Fruit fly (Drosophila melanogaster): Measurements from ENCODE around the gene Meics.

The Meics gene

DNA sequence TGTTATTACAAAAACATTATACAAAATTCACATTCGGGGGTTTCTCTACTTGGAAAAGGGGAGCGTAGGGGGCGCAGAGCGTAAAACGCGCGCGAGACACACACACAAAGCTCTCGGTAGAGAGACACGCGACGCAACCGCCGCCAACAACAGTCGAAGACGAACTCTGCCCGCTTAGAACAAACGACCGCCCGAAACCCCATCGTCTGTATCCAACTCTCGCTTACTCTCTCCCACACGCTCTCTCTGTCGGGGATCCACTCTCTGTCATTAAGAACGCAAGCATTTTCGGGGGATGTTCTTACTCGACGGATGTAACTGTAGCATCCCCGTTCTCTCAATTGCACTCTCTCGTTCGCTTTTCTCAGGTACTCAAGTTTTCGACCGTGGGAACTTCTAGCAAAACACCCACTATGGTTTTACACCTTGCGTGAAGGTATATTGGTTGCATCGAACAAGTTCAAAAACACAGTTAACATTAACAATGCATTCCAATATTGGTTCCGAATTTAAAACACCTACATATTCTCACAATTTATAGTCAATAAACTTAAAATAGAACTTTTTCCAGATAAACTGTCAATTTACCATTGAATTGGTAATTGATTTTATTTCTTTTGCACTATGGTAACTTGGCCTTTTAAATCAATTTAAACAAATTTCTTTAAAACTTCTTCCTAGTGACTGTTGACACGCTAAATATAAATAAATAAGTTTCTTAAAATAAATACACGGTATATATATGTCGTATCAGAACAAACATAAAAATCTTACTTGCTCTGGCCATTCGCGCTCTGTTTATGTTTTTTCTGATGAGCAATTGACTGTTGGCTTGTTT is 44.5 kb downstream of the Meics start (continued):
- TF ChIP-seq CG12391 (tag; optimal IDR thresholded peaks at IDR 0.05) (peak; percentile 94), Adf1 (GFP tag; IDR thresholded peaks at IDR 0.05) (peak; percentile 5)

dm6 chr3L:13918774-13919173 is 45.7 kb downstream of the Meics start:
- TF ChIP-seq D19A (tag; optimal IDR thresholded peaks at IDR 0.05) (peak; percentile 2), otp (GFP tag; IDR thresholded peaks at IDR 0.05) (no peak), sens (GFP tag) (peak; percentile 43), row (GFP tag; IDR thresholded peaks at IDR 0.05) (peak; percentile 29; the same call in 1 of the 3 replicates), CG11504 (tag; optimal IDR thresholded peaks at IDR 0.05) (peak; percentile 38), Drgx (GFP tag; IDR thresholded peaks at IDR 0.05) (peak; percentile 25; the same call in 1 of the 2 replicates), phol (tag; optimal IDR thresholded peaks at IDR 0.05) (peak; percentile 12), Hr51 (GFP tag; optimal IDR thresholded peaks at IDR 0.05) (peak in 1 of 2 experiments; percentile 14), eve (GFP tag; optimal IDR thresholded peaks at IDR 0.05) (peak in 1 of 2 experiments; percentile 43), CG10267 (tag; optimal IDR thresholded peaks at IDR 0.05) (peak; percentile 2), zen (tag; optimal IDR thresholded peaks at IDR 0.05) (peak; percentile 23), CG34224 (GFP tag; IDR thresholded peaks at IDR 0.05; ENCODE audit: partially characterized antibody) (no peak), az2 (GFP tag; optimal IDR thresholded peaks at IDR 0.05) (no peak), zf30C (GFP tag; optimal IDR thresholded peaks at IDR 0.05) (no peak), Ets65A (GFP tag) (peak; percentile 60), CG2120 (GFP tag; optimal IDR thresholded peaks at IDR 0.05) (peak; percentile 8), Hand (GFP tag; optimal IDR thresholded peaks at IDR 0.05) (no peak), CG3281 (GFP tag; optimal IDR thresholded peaks at IDR 0.05) (no peak), CG6254 (GFP tag; optimal IDR thresholded peaks at IDR 0.05) (no peak), hth (optimal IDR thresholded peaks at IDR 0.05) (no peak), gem (tag; optimal IDR thresholded peaks at IDR 0.05) (no peak), CG2678 (tag; optimal IDR thresholded peaks at IDR 0.05) (peak; percentile 22), cato (GFP tag; optimal IDR thresholded peaks at IDR 0.05; ENCODE audit: borderline replicate concordance) (no peak), Gsc (GFP tag; IDR thresholded peaks at IDR 0.05) (no peak), Nf-YA (GFP tag; IDR thresholded peaks at IDR 0.05) (no peak), hkb (optimal IDR thresholded peaks at IDR 0.05) (no peak), hkb (GFP tag; IDR thresholded peaks at IDR 0.05) (no peak), grau (tag; optimal IDR thresholded peaks at IDR 0.05) (peak; percentile 71), org-1 (GFP tag; optimal IDR thresholded peaks at IDR 0.05) (no peak), fd3F (GFP tag; optimal IDR thresholded peaks at IDR 0.05) (no peak)

DNA sequence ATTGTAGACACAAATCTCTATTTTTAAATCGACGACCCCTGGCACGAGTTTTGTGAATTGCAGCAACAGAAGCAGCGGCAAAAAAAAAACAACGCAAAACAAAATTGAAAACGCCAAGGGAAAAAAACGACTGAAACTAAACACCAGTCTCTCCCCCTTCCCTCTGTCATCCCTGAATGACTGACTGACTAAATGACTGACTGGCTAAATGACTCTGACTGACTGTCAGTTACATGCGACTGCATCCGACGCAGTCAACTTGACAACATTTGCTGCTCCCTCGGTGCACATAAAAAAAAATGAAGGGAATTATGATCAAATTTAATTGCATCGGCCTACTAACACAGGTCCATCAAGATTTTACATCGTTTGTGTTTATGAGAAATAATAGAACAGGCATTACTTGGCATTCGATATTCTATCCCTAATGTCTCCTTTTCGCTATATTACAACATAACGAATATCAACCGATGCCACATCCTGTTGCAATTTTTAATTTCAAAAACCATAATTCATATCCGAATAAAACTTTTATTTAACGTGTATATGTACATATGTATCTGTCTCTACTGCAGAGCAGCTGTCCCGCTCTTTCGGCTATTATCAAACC is 46.8 kb downstream of the Meics start:
- TF ChIP-seq sens (GFP tag) (peak; percentile 91), CG1024 (GFP tag; IDR thresholded peaks at IDR 0.05) (no peak), CG3407 (GFP tag; optimal IDR thresholded peaks at IDR 0.05) (no peak), Dp (GFP tag; optimal IDR thresholded peaks at IDR 0.05) (no peak), Sox100B (GFP tag; optimal IDR thresholded peaks at IDR 0.05) (peak; percentile 68), sug (tag; optimal IDR thresholded peaks at IDR 0.05) (no peak), btn (GFP tag; optimal IDR thresholded peaks at IDR 0.05) (peak; percentile 2), CG4617 (GFP tag; optimal IDR thresholded peaks at IDR 0.05; ENCODE audit: borderline replicate concordance) (peak; percentile 2), stc (GFP tag; IDR thresholded peaks at IDR 0.05) (peak; percentile 59), CG12769 (tag; optimal IDR thresholded peaks at IDR 0.05) (peak; percentile 4), CG18619 (GFP tag; optimal IDR thresholded peaks at IDR 0.05) (no peak), run (tag; optimal IDR thresholded peaks at IDR 0.05) (peak; percentile 18), dmrt99B (tag; optimal IDR thresholded peaks at IDR 0.05) (peak; percentile 83), mam (GFP tag; optimal IDR thresholded peaks at IDR 0.05) (no peak), ab (GFP tag; optimal IDR thresholded peaks at IDR 0.05) (no peak), CG4424 (GFP tag; optimal IDR thresholded peaks at IDR 0.05) (peak; percentile 32), CoRest (tag; optimal IDR thresholded peaks at IDR 0.05) (peak; percentile 19)

Data from whole organism, embryonic.